Worm (Caenorhabditis elegans) whole organism, L2 larva: ENCODE data around the gene cisd-1.

Source experiments
- ceh-16 ChIP-seq: fragments of 150-350 bp; optimal IDR thresholded peaks from 2 replicates; lab custom pipeline; 2014; ENCODE audit warnings: missing biosample characterization, missing genetic modification characterization
- ztf-11 ChIP-seq: sonication (generic microtip); optimal IDR thresholded peaks from 2 replicates; lab custom pipeline; 2017; ENCODE audit warnings: missing biosample characterization, missing genetic modification characterization

DNA sequence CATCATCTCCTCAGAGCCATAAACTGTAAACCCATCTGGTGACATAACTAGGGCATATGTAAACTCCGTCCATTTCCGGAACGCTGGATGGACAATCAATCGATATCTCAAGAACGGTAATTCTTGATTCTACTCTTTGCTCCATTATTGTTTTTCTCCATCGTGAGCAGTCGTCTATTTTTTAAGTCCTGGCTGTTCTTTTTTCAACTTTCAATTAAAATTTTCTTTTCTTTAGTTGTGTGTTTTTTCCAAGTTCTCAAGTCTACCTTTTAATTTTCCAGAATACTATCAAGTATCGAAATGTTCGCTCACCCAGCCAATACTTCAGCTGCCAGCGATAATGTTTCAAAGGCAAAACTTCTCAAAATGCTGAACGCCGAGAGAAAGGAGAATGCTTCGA is 35.5 kb downstream of the cisd-1 start, which contains the start of gene C05D12.5:
- no peak for TF ChIP-seq ceh-16 (tag; lab: Kevin White, UChicago)
- TF ChIP-seq ztf-11 (tag; lab: Kevin White, UChicago): no peak
